Fruit fly (Drosophila melanogaster) whole organism, embryonic: ENCODE measurements around the gene CG43085.

Experiments used
- Abd-B ChIP-seq: fragments of 200-800 bp; sonication (Bioruptor generic); optimal IDR thresholded peaks from 2 replicates; lab custom pipeline; 2018; ENCODE audit warnings: missing biosample characterization, mild to moderate bottlenecking, missing genetic modification characterization, moderate library complexity
- Atf3 ChIP-seq: fragments of 200-800 bp; sonication (Bioruptor generic); optimal IDR thresholded peaks from 3 replicates; lab custom pipeline; 2016; ENCODE audit warnings: missing biosample characterization, missing genetic modification characterization
- BEAF-32 ChIP-seq: fragments of 200-800 bp; sonication (Bioruptor generic); optimal IDR thresholded peaks from 3 replicates; lab custom pipeline; 2017; ENCODE audit warnings: missing biosample characterization, missing genetic modification characterization, mild to moderate bottlenecking, moderate library complexity, missing genetic modification reagents
- BtbVII ChIP-seq: fragments of 200-800 bp; sonication (Bioruptor generic); optimal IDR thresholded peaks from 3 replicates; lab custom pipeline; 2017; ENCODE audit warnings: missing biosample characterization, mild to moderate bottlenecking, missing genetic modification characterization
- CG10654 ChIP-seq: fragments of 200-800 bp; sonication (Bioruptor generic); optimal IDR thresholded peaks from 2 replicates; lab custom pipeline; 2016; ENCODE audit warnings: missing biosample characterization, missing genetic modification characterization
- CG11085 ChIP-seq: fragments of 200-800 bp; sonication (Bioruptor generic); IDR thresholded peaks from 2 replicates; pipeline ENCODE4 v1.3.6; 2022; ENCODE audit warnings: missing biosample characterization, missing genetic modification characterization
- CG11696 ChIP-seq: fragments of 200-800 bp; sonication (Bioruptor generic); IDR thresholded peaks from 2 replicates; pipeline ENCODE4 v1.3.6; 2022; ENCODE audit warnings: missing biosample characterization, missing genetic modification characterization
- CG1603 ChIP-seq: fragments of 200-800 bp; sonication (Bioruptor generic); optimal IDR thresholded peaks from 2 replicates; lab custom pipeline; 2019; ENCODE audit warnings: missing biosample characterization, mild to moderate bottlenecking, missing genetic modification characterization, moderate library complexity
- CG18262 ChIP-seq: fragments of 200-800 bp; optimal IDR thresholded peaks from 3 replicates; lab custom pipeline; 2019; ENCODE audit warnings: missing biosample characterization, mild to moderate bottlenecking, missing genetic modification characterization, moderate library complexity
- CG30403 ChIP-seq: fragments of 200-800 bp; sonication (Bioruptor generic); optimal IDR thresholded peaks from 3 replicates; lab custom pipeline; 2016; ENCODE audit warnings: missing biosample characterization, missing genetic modification characterization
- CG32532 ChIP-seq: fragments of 200-800 bp; sonication (Bioruptor generic); IDR thresholded peaks from 2 replicates; pipeline ENCODE4 v1.3.6; 2022; ENCODE audit warnings: missing biosample characterization, missing genetic modification characterization
- CG43689 ChIP-seq: fragments of 200-800 bp; sonication (Bioruptor generic); IDR thresholded peaks from 2 replicates; pipeline ENCODE4 v1.3.6; 2022; ENCODE audit warnings: missing biosample characterization, missing genetic modification characterization
- CG4820 ChIP-seq: fragments of 200-800 bp; sonication (Bioruptor generic); optimal IDR thresholded peaks from 3 replicates; lab custom pipeline; 2016; ENCODE audit warnings: missing biosample characterization, missing genetic modification characterization
- CG6854 ChIP-seq: fragments of 200-800 bp; sonication (Bioruptor generic); optimal IDR thresholded peaks from 3 replicates; lab custom pipeline; 2017; ENCODE audit warnings: missing biosample characterization, mild to moderate bottlenecking, missing genetic modification characterization
- CG8944 ChIP-seq: fragments of 200-800 bp; sonication (Bioruptor generic); optimal IDR thresholded peaks from 3 replicates; lab custom pipeline; 2016; ENCODE audit warnings: missing biosample characterization, missing genetic modification characterization
- D ChIP-seq, 2 experiments: fragments of 200-800 bp in 1 of 2; fragments of >200 bp in 1 of 2; sonication (Bioruptor generic) in 1 of 2; optimal IDR thresholded peaks; 2 replicates in 1 of 2; 3 replicates in 1 of 2; lab custom pipeline; 2017; ENCODE audit warnings: mild to moderate bottlenecking in 1 of 2, missing biosample characterization in 1 of 2, missing genetic modification characterization in 1 of 2, missing genetic modification reagents in 1 of 2
- Deaf1 ChIP-seq: fragments of 200-800 bp; optimal IDR thresholded peaks from 3 replicates; lab custom pipeline; 2019; ENCODE audit warnings: missing biosample characterization, mild to moderate bottlenecking, missing genetic modification characterization, moderate library complexity
- H15 ChIP-seq: fragments of 200-800 bp; sonication (Bioruptor generic); IDR thresholded peaks from 3 replicates; pipeline ENCODE4 v1.3.6; 2022; ENCODE audit warnings: missing biosample characterization, missing genetic modification characterization
- HLH54F ChIP-seq: fragments of 200-800 bp; sonication (Bioruptor generic); optimal IDR thresholded peaks from 3 replicates; lab custom pipeline; 2016; ENCODE audit warnings: missing biosample characterization, missing genetic modification characterization
- HLHmδ ChIP-seq: fragments of 200-800 bp; sonication (Bioruptor generic); optimal IDR thresholded peaks from 2 replicates; lab custom pipeline; 2018; ENCODE audit warnings: missing biosample characterization, mild to moderate bottlenecking, missing genetic modification characterization, moderate library complexity
- Hmx ChIP-seq: fragments of 200-800 bp; sonication (Bioruptor generic); optimal IDR thresholded peaks from 2 replicates; lab custom pipeline; 2016; ENCODE audit warnings: missing biosample characterization, missing genetic modification characterization
- Hr51 ChIP-seq, 2 experiments: fragments of 200-800 bp; sonication (Bioruptor generic); optimal IDR thresholded peaks; 2 replicates in 1 of 2; 3 replicates in 1 of 2; lab custom pipeline; 2016 to 2018; ENCODE audit warnings: missing biosample characterization in 2 of 2, missing genetic modification characterization in 2 of 2, mild to moderate bottlenecking in 1 of 2, moderate library complexity in 1 of 2
- Hr78 ChIP-seq, 2 experiments: fragments of 200-800 bp in 1 of 2; fragments of >200 bp in 1 of 2; sonication (Bioruptor generic) in 1 of 2; optimal IDR thresholded peaks; 2 replicates each; lab custom pipeline; 2017 to 2019; ENCODE audit warnings: missing biosample characterization in 2 of 2, missing genetic modification characterization in 2 of 2, mild to moderate bottlenecking in 1 of 2, moderate library complexity in 1 of 2
- Med ChIP-seq: fragments of 200-800 bp; sonication (Bioruptor generic); peaks from one replicate; lab custom pipeline; 2016; ENCODE audit warnings: missing biosample characterization, missing genetic modification characterization, mild to moderate bottlenecking, inconsistent platforms, moderate library complexity
- Meics ChIP-seq: fragments of 200-800 bp; sonication (Bioruptor generic); optimal IDR thresholded peaks from 2 replicates; lab custom pipeline; 2017; ENCODE audit warnings: missing biosample characterization, mild to moderate bottlenecking, missing genetic modification characterization
- Mes4 ChIP-seq: fragments of 200-800 bp; sonication (Bioruptor generic); optimal IDR thresholded peaks from 2 replicates; lab custom pipeline; 2016; ENCODE audit warnings: missing biosample characterization, missing genetic modification characterization
- Neu2 ChIP-seq: fragments of 200-800 bp; sonication (Bioruptor generic); optimal IDR thresholded peaks from 3 replicates; lab custom pipeline; 2016; ENCODE audit warnings: missing biosample characterization, missing genetic modification characterization, borderline replicate concordance
- ara ChIP-seq: fragments of 200-800 bp; sonication (Bioruptor generic); IDR thresholded peaks from 2 replicates; pipeline ENCODE4 v1.3.6; 2022; ENCODE audit warnings: missing biosample characterization, missing genetic modification characterization
- ato ChIP-seq: fragments of 200-800 bp; sonication (Bioruptor generic); IDR thresholded peaks from 2 replicates; pipeline ENCODE4 v1.3.6; 2022; ENCODE audit warnings: missing biosample characterization, missing genetic modification characterization; ENCODE audit not compliant: partially characterized antibody
- bcd ChIP-seq: fragments of 200-800 bp; sonication (Bioruptor generic); optimal IDR thresholded peaks from 2 replicates; lab custom pipeline; 2017; ENCODE audit warnings: missing biosample characterization, mild to moderate bottlenecking, missing genetic modification characterization
- chinmo ChIP-seq: fragments of 200-800 bp; sonication (Bioruptor generic); IDR thresholded peaks from 4 replicates; pipeline ENCODE4 v1.3.6; 2022; ENCODE audit warnings: missing biosample characterization, missing genetic modification characterization; ENCODE audit not compliant: partially characterized antibody
- dati ChIP-seq: fragments of 200-800 bp; sonication (Bioruptor generic); IDR thresholded peaks from 2 replicates; pipeline ENCODE4 v1.3.6; 2022; ENCODE audit warnings: missing biosample characterization, missing genetic modification characterization
- gfzf ChIP-seq: fragments of 200-800 bp; sonication (Bioruptor generic); optimal IDR thresholded peaks from 2 replicates; lab custom pipeline; 2016; ENCODE audit warnings: missing biosample characterization, mild to moderate bottlenecking, missing genetic modification characterization, moderate library complexity
- hkb ChIP-seq, 2 experiments: fragments of 200-800 bp in 1 of 2; fragments of >200 bp in 1 of 2; sonication (Bioruptor generic) in 1 of 2; IDR thresholded peaks in 1 of 2; optimal IDR thresholded peaks in 1 of 2; 2 replicates each; pipeline versions ENCODE4 v1.3.6 to Lab custom; 2017 to 2022; ENCODE audit warnings: missing biosample characterization in 1 of 2, missing genetic modification characterization in 1 of 2
- pho ChIP-seq: fragments of 200-800 bp; sonication (Bioruptor generic); optimal IDR thresholded peaks from 2 replicates; lab custom pipeline; 2016; ENCODE audit warnings: missing biosample characterization, missing genetic modification characterization
- prd ChIP-seq, 3 experiments: fragments of >200 bp in 2 of 3; fragments of 200-800 bp in 1 of 3; sonication (Bioruptor generic) in 1 of 3; optimal IDR thresholded peaks in 2 of 3; IDR thresholded peaks in 1 of 3; 2 replicates in 2 of 3; 3 replicates in 1 of 3; pipeline versions ENCODE4 v1.3.6 to Lab custom; 2017 to 2022; ENCODE audit warnings: missing biosample characterization in 1 of 3, missing genetic modification characterization in 1 of 3
- sens ChIP-seq: fragments of 200-800 bp; sonication (Bioruptor generic); peaks from one replicate; lab custom pipeline; 2016; ENCODE audit warnings: missing biosample characterization, missing genetic modification characterization
- shn ChIP-seq: fragments of 200-800 bp; sonication (Bioruptor generic); optimal IDR thresholded peaks from 3 replicates; lab custom pipeline; 2016; ENCODE audit warnings: missing biosample characterization, missing genetic modification characterization
- sisA ChIP-seq: fragments of 200-800 bp; sonication (Bioruptor generic); IDR thresholded peaks from 2 replicates; pipeline ENCODE4 v1.3.6; 2022; ENCODE audit warnings: missing biosample characterization, missing genetic modification characterization
- sr ChIP-seq: fragments of 200-800 bp; sonication (Bioruptor generic); IDR thresholded peaks from 3 replicates; pipeline ENCODE4 v1.3.6; 2022; ENCODE audit warnings: missing biosample characterization, missing genetic modification characterization
- wor ChIP-seq: fragments of 200-800 bp; sonication (Bioruptor generic); IDR thresholded peaks from 2 replicates; pipeline ENCODE4 v1.3.6; 2022; ENCODE audit warnings: missing biosample characterization, missing genetic modification characterization
- z ChIP-seq: fragments of 200-800 bp; sonication (Bioruptor generic); IDR thresholded peaks from 3 replicates; pipeline ENCODE4 v1.3.6; 2022; ENCODE audit warnings: missing biosample characterization, missing genetic modification characterization

Gene CG43085

DNA sequence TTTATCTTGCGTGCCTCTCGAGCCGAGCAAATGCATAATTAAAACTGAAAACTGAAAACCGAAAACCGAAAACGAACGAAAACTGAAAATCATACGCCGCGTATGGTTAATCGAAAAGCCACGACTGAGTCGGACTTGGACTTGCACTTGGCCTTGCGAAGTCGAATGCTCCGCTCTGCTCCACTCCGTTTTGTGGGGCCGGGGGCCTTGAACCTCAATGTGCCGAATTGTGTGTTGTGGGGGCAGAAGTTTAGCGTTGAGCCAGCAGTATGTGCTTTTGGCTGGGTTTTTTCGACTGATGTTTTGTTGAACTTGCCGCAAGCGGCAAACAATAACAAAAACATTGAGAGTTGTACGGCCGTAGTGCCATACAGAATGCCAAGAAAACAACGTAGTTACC, 31.3 kb downstream of the CG43085 start (continued):
- TF ChIP-seq HLH54F (GFP tag; lab: Kevin White, UChicago) (no peak), Med (GFP tag; lab: Kevin White, UChicago) (peak; percentile 54), shn (no peak), Hr78 (GFP tag; optimal IDR thresholded peaks at IDR 0.05; lab: Kevin White, UChicago) (peak in 1 of 2 experiments; percentile 4), CG6854 (no peak), z (peak; percentile 60; the same call in 2 of the 3 replicates), bcd (GFP tag; lab: Kevin White, UChicago) (no peak), hkb (optimal IDR thresholded peaks at IDR 0.05; lab: Kevin White, UChicago) (peak; percentile 20), hkb (GFP tag; IDR thresholded peaks at IDR 0.05; lab: Robert Waterston, UW) (no peak), Meics (GFP tag; lab: Kevin White, UChicago) (no peak), CG10654 (GFP tag; lab: Kevin White, UChicago) (no peak), ato (GFP tag; lab: Robert Waterston, UW) (no peak), CG30403 (GFP tag; lab: Kevin White, UChicago) (no peak), BtbVII (GFP tag; lab: Kevin White, UChicago) (no peak), gfzf (no peak), sr (GFP tag; lab: Robert Waterston, UW) (no peak), sisA (GFP tag; lab: Robert Waterston, UW) (no peak), Deaf1 (tag; lab: Kevin White, UChicago) (no peak), CG11085 (no peak), HLHmδ (GFP tag; lab: Kevin White, UChicago) (no peak), Atf3 (no peak), Abd-B (GFP tag; lab: Kevin White, UChicago) (no peak), Mes4 (GFP tag; lab: Kevin White, UChicago) (no peak), pho (GFP tag; lab: Kevin White, UChicago) (no peak), CG32532 (GFP tag; lab: Robert Waterston, UW) (no peak), prd (optimal IDR thresholded peaks at IDR 0.05; lab: Kevin White, UChicago) (no peak), prd (GFP tag; IDR thresholded peaks at IDR 0.05; lab: Robert Waterston, UW) (no peak), CG4820 (GFP tag; lab: Kevin White, UChicago) (no peak), sens (GFP tag; lab: Kevin White, UChicago) (no peak), dati (GFP tag; lab: Robert Waterston, UW) (no peak), wor (GFP tag; lab: Robert Waterston, UW) (no peak), CG11696 (GFP tag; lab: Robert Waterston, UW) (no peak), Neu2 (GFP tag; lab: Kevin White, UChicago) (no peak), CG8944 (GFP tag; lab: Kevin White, UChicago) (no peak), chinmo (GFP tag; lab: Robert Waterston, UW) (peak; percentile 76; the same call in 2 of the 4 replicates), ara (GFP tag; lab: Robert Waterston, UW) (0 out of 2 replicates have a peak, but pooled peaks have one; percentile 10), Hr51 (GFP tag; optimal IDR thresholded peaks at IDR 0.05; lab: Kevin White, UChicago) (no peak), Hmx (GFP tag; lab: Kevin White, UChicago) (no peak), CG1603 (tag; lab: Kevin White, UChicago) (no peak), D (optimal IDR thresholded peaks at IDR 0.05; lab: Kevin White, UChicago) (no peak), D (GFP tag; optimal IDR thresholded peaks at IDR 0.05; lab: Kevin White, UChicago) (no peak), CG43689 (GFP tag; lab: Robert Waterston, UW) (no peak), H15 (GFP tag; lab: Robert Waterston, UW) (no peak), BEAF-32 (GFP tag; lab: Kevin White, UChicago) (no peak), CG18262 (no peak)
